Fruit fly (Drosophila melanogaster): ENCODE measurements around the gene Krn.

Gene Krn

dm6 chr3L:17621451-17621946, 32.6 kb downstream of the Krn start, which contains the start of the genes Vps60 and anchor (continued):
- TF ChIP-seq gsb-n (tag; optimal IDR thresholded peaks at IDR 0.05) (peak; percentile 53), E2f1 (GFP tag; IDR thresholded peaks at IDR 0.05) (no peak), CG18764 (GFP tag; optimal IDR thresholded peaks at IDR 0.05) (peak; percentile 41), CG14965 (GFP tag; optimal IDR thresholded peaks at IDR 0.05; ENCODE audit: borderline replicate concordance) (no peak), CG11504 (tag; optimal IDR thresholded peaks at IDR 0.05) (peak; percentile 68), CG6683 (GFP tag; optimal IDR thresholded peaks at IDR 0.05) (peak; percentile 35), Deaf1 (tag; optimal IDR thresholded peaks at IDR 0.05) (peak; percentile 23), Antp (GFP tag; optimal IDR thresholded peaks at IDR 0.05) (peak; percentile 63), gsb (GFP tag; IDR thresholded peaks at IDR 0.05) (no peak), CG4328 (GFP tag; optimal IDR thresholded peaks at IDR 0.05) (peak; percentile 10), CG9932 (GFP tag; IDR thresholded peaks at IDR 0.05) (peak; percentile 62), row (GFP tag; IDR thresholded peaks at IDR 0.05) (peak; percentile 48; the same call in 2 of the 3 replicates), scrt (GFP tag; optimal IDR thresholded peaks at IDR 0.05) (peak; percentile 8), NfI (GFP tag; optimal IDR thresholded peaks at IDR 0.05) (peak; percentile 26), CG13424 (tag; optimal IDR thresholded peaks at IDR 0.05) (peak; percentile 31), Six4 (GFP tag; optimal IDR thresholded peaks at IDR 0.05) (peak; percentile 47), CG10979 (tag; optimal IDR thresholded peaks at IDR 0.05) (peak; percentile 43), ssp (GFP tag; IDR thresholded peaks at IDR 0.05) (no peak), CG9727 (GFP tag; optimal IDR thresholded peaks at IDR 0.05) (peak; percentile 42), CG1024 (GFP tag; IDR thresholded peaks at IDR 0.05) (no peak), wdn (GFP tag; IDR thresholded peaks at IDR 0.05) (no peak), CG10431 (GFP tag; optimal IDR thresholded peaks at IDR 0.05) (no peak), crol (GFP tag; IDR thresholded peaks at IDR 0.05) (no peak), CG2712 (tag; optimal IDR thresholded peaks at IDR 0.05) (peak; percentile 50), CG1529 (GFP tag; optimal IDR thresholded peaks at IDR 0.05) (no peak), emc (GFP tag; optimal IDR thresholded peaks at IDR 0.05) (peak; percentile 26), eyg (GFP tag; optimal IDR thresholded peaks at IDR 0.05) (peak; percentile 64), sr (GFP tag; IDR thresholded peaks at IDR 0.05) (no peak), bcd (GFP tag; optimal IDR thresholded peaks at IDR 0.05) (peak; percentile 14), Fer2 (tag; optimal IDR thresholded peaks at IDR 0.05) (no peak), CG18262 (tag; optimal IDR thresholded peaks at IDR 0.05) (peak; percentile 47), tio (GFP tag; optimal IDR thresholded peaks at IDR 0.05) (peak; percentile 2), CG17612 (GFP tag; IDR thresholded peaks at IDR 0.05) (no peak), CG5245 (GFP tag; optimal IDR thresholded peaks at IDR 0.05) (peak; percentile 26), br (optimal IDR thresholded peaks at IDR 0.05) (no peak), slp2 (GFP tag; optimal IDR thresholded peaks at IDR 0.05) (peak; percentile 17), CG14441 (GFP tag; IDR thresholded peaks at IDR 0.05) (no peak), CG8388 (GFP tag; optimal IDR thresholded peaks at IDR 0.05) (peak; percentile 48), CG13775 (GFP tag; optimal IDR thresholded peaks at IDR 0.05) (peak; percentile 55)

DNA sequence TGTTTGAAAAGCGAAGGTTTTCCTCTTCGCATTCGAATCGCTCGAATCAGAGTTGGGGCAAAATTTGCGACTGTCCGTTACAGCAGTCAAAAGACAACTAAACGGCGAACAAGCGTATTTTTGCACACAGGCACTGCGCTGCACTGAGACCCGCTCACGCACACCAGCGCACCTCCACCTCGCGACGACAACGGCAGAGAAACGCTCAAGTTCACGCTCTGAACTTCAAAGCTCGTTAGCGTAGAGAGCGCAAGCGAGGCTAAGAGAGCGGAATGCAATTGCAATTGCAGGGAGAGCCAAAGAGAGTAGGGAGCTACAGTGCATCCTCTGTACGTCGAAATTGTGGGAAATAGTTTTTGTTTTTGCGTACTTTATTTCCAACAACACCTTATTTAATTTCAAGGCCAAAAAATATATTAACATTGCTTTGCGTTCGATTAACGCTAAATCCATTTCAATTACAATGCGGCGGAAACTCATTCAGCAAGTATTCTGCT, 34.8 kb downstream of the Krn start, which contains the start of gene Eip74EF:
TSS of gene Eip74EF (minus strand) at position 117 of the 497 bp plus-strand sequence.
- TF ChIP-seq CG3838 (GFP tag; optimal IDR thresholded peaks at IDR 0.05) (no peak), croc (GFP tag; conservative IDR thresholded peaks at IDR 0.05) (0 out of 3 replicates have a peak, but pooled peaks have one; percentile 16), unc-4 (GFP tag; IDR thresholded peaks at IDR 0.05; ENCODE audit: partially characterized antibody) (no peak), CG10274 (GFP tag; optimal IDR thresholded peaks at IDR 0.05) (no peak), lov (optimal IDR thresholded peaks at IDR 0.05) (no peak), lov (GFP tag; IDR thresholded peaks at IDR 0.05) (no peak), cad (GFP tag; optimal IDR thresholded peaks at IDR 0.05) (no peak), pnt (GFP tag; optimal IDR thresholded peaks at IDR 0.05) (no peak), kay (GFP tag; optimal IDR thresholded peaks at IDR 0.05) (no peak), CG18599 (GFP tag; optimal IDR thresholded peaks at IDR 0.05) (no peak), Xbp1 (GFP tag; optimal IDR thresholded peaks at IDR 0.05) (no peak), CG13624 (GFP tag; optimal IDR thresholded peaks at IDR 0.05) (no peak), CG10979 (tag; optimal IDR thresholded peaks at IDR 0.05) (peak; percentile 16), Fer2 (tag; optimal IDR thresholded peaks at IDR 0.05) (no peak), rib (GFP tag; IDR thresholded peaks at IDR 0.05) (peak; percentile 62; the same call in 1 of the 2 replicates), sc (optimal IDR thresholded peaks at IDR 0.05) (no peak), sc (GFP tag; optimal IDR thresholded peaks at IDR 0.05) (no peak)

All from whole organism, embryonic.